Fruit fly (Drosophila melanogaster): ENCODE measurements around the gene CG10208.

DNA sequence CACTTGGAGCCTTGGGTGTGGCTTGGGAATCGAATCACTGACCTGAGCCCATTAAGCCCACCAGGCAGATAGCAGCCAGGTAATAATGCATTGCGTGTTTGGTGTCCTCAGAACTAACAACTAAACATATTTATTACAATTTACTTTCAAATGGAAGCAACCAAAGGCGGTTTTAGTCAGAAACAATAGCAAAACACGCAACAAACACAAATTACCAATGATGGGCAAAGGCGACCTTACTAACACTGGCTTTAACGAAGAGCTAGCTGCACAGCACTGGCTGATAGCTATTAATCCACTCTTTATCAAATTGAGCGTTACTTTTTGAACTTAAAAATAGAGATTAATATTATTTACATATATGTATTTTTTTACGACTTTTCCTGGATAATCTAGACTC lies 10.9 kb downstream of the CG10208 start, which contains the start of gene udt:
- TF ChIP-seq insv (optimal IDR thresholded peaks at IDR 0.05) (no peak), psq (optimal IDR thresholded peaks at IDR 0.05) (no peak), h (optimal IDR thresholded peaks at IDR 0.05) (no peak), Sin3A (optimal IDR thresholded peaks at IDR 0.05) (no peak), ttk (optimal IDR thresholded peaks at IDR 0.05) (no peak)
